Worm (Caenorhabditis elegans) whole organism, L1 larva: ENCODE results near the gene C49A9.6.

ENCODE experiments used
- C16A3.4 ChIP-seq: fragments of 150-350 bp; optimal IDR thresholded peaks from 2 replicates; lab custom pipeline; 2014; ENCODE audit warnings: missing biosample characterization, missing genetic modification characterization
- alr-1 ChIP-seq: fragments of 200-800 bp; sonication (Bioruptor generic); optimal IDR thresholded peaks from 2 replicates; lab custom pipeline; 2018; ENCODE audit warnings: borderline replicate concordance, mild to moderate bottlenecking, missing genetic modification characterization, missing compliant biosample characterization
- ama-1 ChIP-seq: fragments of 150-350 bp; optimal IDR thresholded peaks from 2 replicates; lab custom pipeline; 2014
- ceh-8 ChIP-seq: fragments of 200-800 bp; sonication (Bioruptor generic); optimal IDR thresholded peaks from 2 replicates; lab custom pipeline; 2018; ENCODE audit warnings: mild to moderate bottlenecking, missing genetic modification characterization, moderate library complexity, missing compliant biosample characterization
- ceh-82 ChIP-seq, 3 experiments: fragments of 150-350 bp in 1 of 3; sonication (generic microtip) in 2 of 3; optimal IDR thresholded peaks; 2 replicates each; lab custom pipeline; 2014 to 2017; ENCODE audit warnings: missing biosample characterization in 3 of 3, missing genetic modification characterization in 3 of 3
- fos-1 ChIP-seq: fragments of 150-350 bp; optimal IDR thresholded peaks from 2 replicates; lab custom pipeline; 2014; ENCODE audit warnings: missing biosample characterization, missing genetic modification characterization
- lin-15B ChIP-seq: fragments of 150-350 bp; sonication (generic microtip); optimal IDR thresholded peaks from 3 replicates; lab custom pipeline; 2014; ENCODE audit warnings: missing biosample characterization, missing genetic modification characterization
- lin-39 ChIP-seq: fragments of 150-350 bp; optimal IDR thresholded peaks from 2 replicates; lab custom pipeline; 2014; ENCODE audit warnings: missing biosample characterization, missing genetic modification reagents, missing genetic modification characterization
- mef-2 ChIP-seq: fragments of 150-350 bp; optimal IDR thresholded peaks from 2 replicates; lab custom pipeline; 2014; ENCODE audit warnings: missing biosample characterization, missing genetic modification characterization
- nhr-19 ChIP-seq: fragments of 200-800 bp; sonication (Bioruptor generic); conservative IDR thresholded peaks from 2 replicates; pipeline ENCODE4 v1.3.6; 2022; ENCODE audit warnings: missing genetic modification characterization, missing compliant biosample characterization
- nhr-28 ChIP-seq: fragments of 150-350 bp; optimal IDR thresholded peaks from 2 replicates; lab custom pipeline; 2014; ENCODE audit warnings: missing biosample characterization, missing genetic modification characterization
- snpc-4 ChIP-seq: fragments of 150-350 bp; optimal IDR thresholded peaks from 2 replicates; lab custom pipeline; 2014; ENCODE audit warnings: missing biosample characterization, missing genetic modification characterization
- ztf-11 ChIP-seq, 2 experiments: sonication (generic microtip); optimal IDR thresholded peaks; 2 replicates each; lab custom pipeline; 2016 to 2017; ENCODE audit warnings: missing genetic modification characterization in 2 of 2, missing biosample characterization in 1 of 2, missing compliant biosample characterization in 1 of 2

- TF ChIP-seq fos-1 (tag; lab: Kevin White, UChicago) (no peak), ama-1 (lab: Kevin White, UChicago) (no peak), mef-2 (no peak), ceh-8 (GFP tag; lab: Kevin White, UChicago) (no peak), nhr-19 (GFP tag; lab: Robert Waterston, UW) (no peak), C16A3.4 (no peak), lin-39 (tag; lab: Kevin White, UChicago) (no peak), ceh-82 (tag; optimal IDR thresholded peaks at IDR 0.05; lab: Kevin White, UChicago) (no peak), snpc-4 (tag; lab: Kevin White, UChicago) (no peak), lin-15B (tag; lab: Kevin White, UChicago) (no peak), nhr-28 (tag; lab: Kevin White, UChicago) (no peak), ztf-11 (tag; optimal IDR thresholded peaks at IDR 0.05; lab: Kevin White, UChicago) (no peak), alr-1 (tag; lab: Kevin White, UChicago) (no peak)
Measured at ce11 chrIV:6183757-6184156, 27.0 kb upstream of the C49A9.6 start, which contains the start of gene unc-77.
